Fruit fly (Drosophila melanogaster) whole organism, larva: ENCODE results near the gene Ugt36F1.

Source experiments
- noc ChIP-seq: fragments of 200-800 bp; sonication (Bioruptor generic); optimal IDR thresholded peaks from 3 replicates; lab custom pipeline; 2019; ENCODE audit warnings: missing biosample characterization, mild to moderate bottlenecking, missing genetic modification characterization, moderate library complexity

The Ugt36F1 gene

dm6 chr2L:18796446-18796845, 22.7 kb upstream of the Ugt36F1 start:
- no peak for TF ChIP-seq noc (tag; lab: Kevin White, UChicago)

dm6 chr2L:18801704-18802103, 17.4 kb upstream of the Ugt36F1 start:
- TF ChIP-seq noc (tag; lab: Kevin White, UChicago) = no peak

- TF ChIP-seq noc (tag; lab: Kevin White, UChicago) = no peak
Measured at dm6 chr2L:18805247-18805636, 13.9 kb upstream of the Ugt36F1 start, which contains the start of gene CG43814. Gene CG43814 (minus strand): TSS chr2L:18805347.

dm6 chr2L:18805637-18806403, 13.3 kb upstream of the Ugt36F1 start:
- TF ChIP-seq noc (tag; lab: Kevin White, UChicago) = no peak

dm6 chr2L:18808754-18809329, 10.3 kb upstream of the Ugt36F1 start:
- TF ChIP-seq noc (tag; lab: Kevin White, UChicago) = no peak

- TF ChIP-seq noc (tag; lab: Kevin White, UChicago) = no peak
Measured at dm6 chr2L:18809486-18809885, 9.7 kb upstream of the Ugt36F1 start.

- TF ChIP-seq noc (tag; lab: Kevin White, UChicago) = no peak
Measured at dm6 chr2L:18810960-18811642, 8.0 kb upstream of the Ugt36F1 start, which contains the start of the genes CG10570 and CG42502. Gene CG10570 (minus strand): TSS chr2L:18811252. Gene CG42502 (minus strand): TSS chr2L:18811252.

dm6 chr2L:18812348-18812747, 6.8 kb upstream of the Ugt36F1 start, which contains the start of the genes CG17325 and CG42305:
Gene CG17325 (plus strand): TSS chr2L:18812648.
Gene CG42305 (plus strand): TSS chr2L:18812648.
- no peak for TF ChIP-seq noc (tag; lab: Kevin White, UChicago)

dm6 chr2L:18812755-18813154, 6.4 kb upstream of the Ugt36F1 start:
- no peak for TF ChIP-seq noc (tag; lab: Kevin White, UChicago)

- no peak for TF ChIP-seq noc (tag; lab: Kevin White, UChicago)
Measured at dm6 chr2L:18815194-18815593, 4.0 kb upstream of the Ugt36F1 start.

- TF ChIP-seq noc (tag; lab: Kevin White, UChicago) = no peak
Measured at dm6 chr2L:18818397-18818796, 747 bp upstream of the Ugt36F1 start.

dm6 chr2L:18822805-18823204, 3.7 kb downstream of the Ugt36F1 start:
- no peak for TF ChIP-seq noc (tag; lab: Kevin White, UChicago)

- TF ChIP-seq noc (tag; lab: Kevin White, UChicago) = peak; percentile 24
Measured at dm6 chr2L:18823243-18823803, 4.2 kb downstream of the Ugt36F1 start, which contains the start of gene Ugt36D1. Gene Ugt36D1 (plus strand): TSS chr2L:18823548.

- no peak for TF ChIP-seq noc (tag; lab: Kevin White, UChicago)
Measured at dm6 chr2L:18826496-18827008, 7.4 kb downstream of the Ugt36F1 start, which contains the start of gene Ugt36E1. Gene Ugt36E1 (plus strand): TSS chr2L:18826770.
